Fruit fly (Drosophila melanogaster) whole organism, embryonic: Measurements from ENCODE around the gene CG43339.

ENCODE experiments used
- Ada2b ChIP-seq: fragments of 200-800 bp; sonication (Bioruptor generic); IDR thresholded peaks from 2 replicates; pipeline ENCODE4 v1.3.6; 2022; ENCODE audit warnings: missing biosample characterization, missing genetic modification characterization
- Atf-2 ChIP-seq: fragments of 200-800 bp; sonication (Bioruptor generic); optimal IDR thresholded peaks from 2 replicates; lab custom pipeline; 2016; ENCODE audit warnings: missing biosample characterization, missing genetic modification characterization
- Atf3 ChIP-seq: fragments of 200-800 bp; sonication (Bioruptor generic); optimal IDR thresholded peaks from 3 replicates; lab custom pipeline; 2016; ENCODE audit warnings: missing biosample characterization, missing genetic modification characterization
- BEAF-32 ChIP-seq: fragments of 200-800 bp; sonication (Bioruptor generic); optimal IDR thresholded peaks from 3 replicates; lab custom pipeline; 2017; ENCODE audit warnings: missing biosample characterization, missing genetic modification characterization, mild to moderate bottlenecking, moderate library complexity, missing genetic modification reagents
- CG10274 ChIP-seq: fragments of 200-800 bp; sonication (Bioruptor generic); optimal IDR thresholded peaks from 3 replicates; lab custom pipeline; 2017; ENCODE audit warnings: missing biosample characterization, mild to moderate bottlenecking, missing genetic modification characterization
- CG11456 ChIP-seq: fragments of 200-800 bp; sonication (Bioruptor generic); IDR thresholded peaks from 3 replicates; pipeline ENCODE4 v1.3.6; 2022; ENCODE audit warnings: missing biosample characterization, missing genetic modification characterization
- CG13123 ChIP-seq: fragments of 200-800 bp; sonication (Bioruptor generic); optimal IDR thresholded peaks from 2 replicates; lab custom pipeline; 2016; ENCODE audit warnings: missing biosample characterization, missing genetic modification characterization
- CG1529 ChIP-seq: fragments of 200-800 bp; sonication (Bioruptor generic); optimal IDR thresholded peaks from 3 replicates; lab custom pipeline; 2018; ENCODE audit warnings: missing biosample characterization, missing genetic modification characterization
- CG16815 ChIP-seq: fragments of 200-800 bp; sonication (Bioruptor generic); optimal IDR thresholded peaks from 3 replicates; lab custom pipeline; 2017; ENCODE audit warnings: missing biosample characterization, mild to moderate bottlenecking, missing genetic modification characterization
- CG18619 ChIP-seq: fragments of 200-800 bp; sonication (Bioruptor generic); optimal IDR thresholded peaks from 3 replicates; lab custom pipeline; 2017; ENCODE audit warnings: missing biosample characterization, mild to moderate bottlenecking, missing genetic modification characterization
- CG4282 ChIP-seq: fragments of 200-800 bp; sonication (Bioruptor generic); optimal IDR thresholded peaks from 2 replicates; lab custom pipeline; 2016; ENCODE audit warnings: missing biosample characterization, missing genetic modification characterization
- CG6272 ChIP-seq: fragments of 200-800 bp; sonication (Bioruptor generic); IDR thresholded peaks from 2 replicates; pipeline ENCODE4 v1.3.6; 2022; ENCODE audit warnings: missing biosample characterization, missing genetic modification characterization
- CG6813 ChIP-seq: fragments of 200-800 bp; sonication (Bioruptor generic); optimal IDR thresholded peaks from 2 replicates; lab custom pipeline; 2017; ENCODE audit warnings: missing biosample characterization, missing genetic modification characterization, mild to moderate bottlenecking, moderate library complexity, missing genetic modification reagents
- CG6854 ChIP-seq: fragments of 200-800 bp; sonication (Bioruptor generic); optimal IDR thresholded peaks from 3 replicates; lab custom pipeline; 2017; ENCODE audit warnings: missing biosample characterization, mild to moderate bottlenecking, missing genetic modification characterization
- CG7987 ChIP-seq: fragments of 200-800 bp; sonication (Bioruptor generic); optimal IDR thresholded peaks from 2 replicates; lab custom pipeline; 2018; ENCODE audit warnings: missing biosample characterization, mild to moderate bottlenecking, missing genetic modification characterization, moderate library complexity
- CG9215 ChIP-seq: fragments of 200-800 bp; sonication (Bioruptor generic); IDR thresholded peaks from 2 replicates; pipeline ENCODE4 v1.3.6; 2022; ENCODE audit warnings: missing biosample characterization, missing genetic modification characterization
- CG9932 ChIP-seq: fragments of 200-800 bp; sonication (Bioruptor generic); IDR thresholded peaks from 2 replicates; pipeline ENCODE4 v1.3.6; 2022; ENCODE audit warnings: missing biosample characterization, missing genetic modification characterization
- Dll ChIP-seq: fragments of 200-800 bp; sonication (Bioruptor generic); IDR thresholded peaks from 4 replicates; pipeline ENCODE4 v1.3.6; 2022; ENCODE audit warnings: missing biosample characterization, missing genetic modification characterization; ENCODE audit not compliant: partially characterized antibody
- Fer2 ChIP-seq: fragments of 200-800 bp; sonication (Bioruptor generic); optimal IDR thresholded peaks from 2 replicates; lab custom pipeline; 2018; ENCODE audit warnings: missing biosample characterization, mild to moderate bottlenecking, missing genetic modification characterization, moderate library complexity
- Hr39 ChIP-seq: fragments of >200 bp; optimal IDR thresholded peaks from 2 replicates; lab custom pipeline; 2017
- Lhr ChIP-seq: fragments of 200-800 bp; sonication (Bioruptor generic); optimal IDR thresholded peaks from 3 replicates; lab custom pipeline; 2017; ENCODE audit warnings: mild to moderate bottlenecking, missing biosample characterization, missing genetic modification reagents, missing genetic modification characterization
- Lpt ChIP-seq: fragments of >200 bp; optimal IDR thresholded peaks from 2 replicates; lab custom pipeline; 2018; ENCODE audit warnings: missing biosample characterization, missing genetic modification characterization
- Nf-YB ChIP-seq: fragments of 200-800 bp; sonication (Bioruptor generic); optimal IDR thresholded peaks from 3 replicates; lab custom pipeline; 2019; ENCODE audit warnings: missing biosample characterization, mild to moderate bottlenecking, missing genetic modification characterization, moderate library complexity
- NfI ChIP-seq: fragments of 200-800 bp; sonication (Bioruptor generic); optimal IDR thresholded peaks from 3 replicates; lab custom pipeline; 2018; ENCODE audit warnings: missing biosample characterization, mild to moderate bottlenecking, missing genetic modification characterization, moderate library complexity
- Sry-β ChIP-seq: fragments of 200-800 bp; sonication (Bioruptor generic); optimal IDR thresholded peaks from 2 replicates; lab custom pipeline; 2018; ENCODE audit warnings: missing biosample characterization, mild to moderate bottlenecking, missing genetic modification characterization, moderate library complexity
- abd-A ChIP-seq: fragments of 200-800 bp; sonication (Bioruptor generic); optimal IDR thresholded peaks from 3 replicates; lab custom pipeline; 2019; ENCODE audit warnings: missing biosample characterization, mild to moderate bottlenecking, missing genetic modification characterization, moderate library complexity
- amos ChIP-seq: fragments of 200-800 bp; sonication (Bioruptor generic); IDR thresholded peaks from 2 replicates; pipeline ENCODE4 v1.3.6; 2022; ENCODE audit warnings: missing biosample characterization, missing genetic modification characterization; ENCODE audit not compliant: partially characterized antibody
- bab2 ChIP-seq: fragments of 200-800 bp; sonication (Bioruptor generic); optimal IDR thresholded peaks from 2 replicates; lab custom pipeline; 2016; ENCODE audit warnings: missing biosample characterization, missing genetic modification characterization
- corto ChIP-seq: fragments of 200-800 bp; sonication (Bioruptor generic); optimal IDR thresholded peaks from 2 replicates; lab custom pipeline; 2016; ENCODE audit warnings: missing biosample characterization, mild to moderate bottlenecking, missing genetic modification characterization, moderate library complexity
- danr ChIP-seq: fragments of 200-800 bp; sonication (Bioruptor generic); IDR thresholded peaks from 2 replicates; pipeline ENCODE4 v1.3.6; 2022; ENCODE audit warnings: missing biosample characterization, missing genetic modification characterization
- eyg ChIP-seq: fragments of 200-800 bp; sonication (Bioruptor generic); optimal IDR thresholded peaks from 3 replicates; lab custom pipeline; 2016; ENCODE audit warnings: missing biosample characterization, missing genetic modification characterization
- fru ChIP-seq: fragments of >200 bp; optimal IDR thresholded peaks from 2 replicates; lab custom pipeline; 2017
- gfzf ChIP-seq: fragments of 200-800 bp; sonication (Bioruptor generic); optimal IDR thresholded peaks from 2 replicates; lab custom pipeline; 2016; ENCODE audit warnings: missing biosample characterization, mild to moderate bottlenecking, missing genetic modification characterization, moderate library complexity
- gsb-n ChIP-seq: fragments of 200-800 bp; sonication (Bioruptor generic); optimal IDR thresholded peaks from 3 replicates; lab custom pipeline; 2018; ENCODE audit warnings: missing biosample characterization, mild to moderate bottlenecking, missing genetic modification characterization
- her ChIP-seq: fragments of 200-800 bp; sonication (Bioruptor generic); optimal IDR thresholded peaks from 2 replicates; lab custom pipeline; 2016; ENCODE audit warnings: missing biosample characterization, missing genetic modification characterization
- jumu ChIP-seq: fragments of 200-800 bp; sonication (Bioruptor generic); optimal IDR thresholded peaks from 3 replicates; lab custom pipeline; 2016; ENCODE audit warnings: missing biosample characterization, missing genetic modification characterization
- klu ChIP-seq: fragments of 200-800 bp; sonication (Bioruptor generic); IDR thresholded peaks from 2 replicates; pipeline ENCODE4 v1.3.6; 2022; ENCODE audit warnings: missing biosample characterization, missing genetic modification characterization
- lov ChIP-seq, 2 experiments: fragments of 200-800 bp in 1 of 2; fragments of >200 bp in 1 of 2; sonication (Bioruptor generic) in 1 of 2; IDR thresholded peaks in 1 of 2; optimal IDR thresholded peaks in 1 of 2; 2 replicates in 1 of 2; 3 replicates in 1 of 2; pipeline versions ENCODE4 v1.3.6 to Lab custom; 2017 to 2022; ENCODE audit warnings: missing biosample characterization in 1 of 2, missing genetic modification characterization in 1 of 2
- mirr ChIP-seq: fragments of 200-800 bp; sonication (Bioruptor generic); optimal IDR thresholded peaks from 3 replicates; lab custom pipeline; 2018; ENCODE audit warnings: missing biosample characterization, mild to moderate bottlenecking, missing genetic modification characterization
- nau ChIP-seq: fragments of 200-800 bp; sonication (Bioruptor generic); optimal IDR thresholded peaks from 3 replicates; lab custom pipeline; 2017; ENCODE audit warnings: missing biosample characterization, mild to moderate bottlenecking, missing genetic modification characterization, missing genetic modification reagents
- p53 ChIP-seq: fragments of 200-800 bp; sonication (Bioruptor generic); optimal IDR thresholded peaks from 2 replicates; lab custom pipeline; 2016; ENCODE audit warnings: missing biosample characterization, missing genetic modification characterization
- pfk ChIP-seq: fragments of 200-800 bp; sonication (Bioruptor generic); optimal IDR thresholded peaks from 2 replicates; lab custom pipeline; 2018; ENCODE audit warnings: missing biosample characterization, mild to moderate bottlenecking, missing genetic modification characterization, moderate library complexity
- ranshi ChIP-seq: fragments of 200-800 bp; sonication (Bioruptor generic); IDR thresholded peaks from 2 replicates; pipeline ENCODE4 v1.3.6; 2022; ENCODE audit warnings: missing biosample characterization, missing genetic modification characterization
- ro ChIP-seq: fragments of 200-800 bp; sonication (Bioruptor generic); IDR thresholded peaks from 2 replicates; pipeline ENCODE4 v1.3.6; 2022; ENCODE audit warnings: missing biosample characterization, missing genetic modification characterization
- row ChIP-seq: fragments of 200-800 bp; sonication (Bioruptor generic); IDR thresholded peaks from 3 replicates; pipeline ENCODE4 v1.3.6; 2022; ENCODE audit warnings: missing biosample characterization, missing genetic modification characterization
- sug ChIP-seq: fragments of 200-800 bp; optimal IDR thresholded peaks from 2 replicates; lab custom pipeline; 2019; ENCODE audit warnings: missing biosample characterization, mild to moderate bottlenecking, missing genetic modification characterization, moderate library complexity
- ttk ChIP-seq: fragments of 200-800 bp; sonication (Bioruptor generic); IDR thresholded peaks from 2 replicates; pipeline ENCODE4 v2.1.2; 2022; ENCODE audit warnings: missing biosample characterization, missing genetic modification characterization
- unc-4 ChIP-seq: fragments of 200-800 bp; sonication (Bioruptor generic); IDR thresholded peaks from 2 replicates; pipeline ENCODE4 v1.3.6; 2022; ENCODE audit warnings: missing biosample characterization, missing genetic modification characterization; ENCODE audit not compliant: partially characterized antibody
- vvl ChIP-seq: fragments of 200-800 bp; sonication (Bioruptor generic); IDR thresholded peaks from 2 replicates; pipeline ENCODE4 v1.3.6; 2022; ENCODE audit warnings: missing biosample characterization, missing genetic modification characterization
- wdn ChIP-seq: fragments of 200-800 bp; sonication (Bioruptor generic); IDR thresholded peaks from 2 replicates; pipeline ENCODE4 v1.3.6; 2022; ENCODE audit warnings: missing biosample characterization, missing genetic modification characterization

The CG43339 gene

dm6 chr2L:18708239-18708891, 35.3 kb upstream of the CG43339 start, which contains the start of the genes Faf2 and Grip71 (continued):
- no peak for TF ChIP-seq Hr39 (lab: Kevin White, UChicago)
- TF ChIP-seq CG16815 (GFP tag; lab: Kevin White, UChicago): peak; percentile 95
- peak; percentile 96 for TF ChIP-seq CG6272 (GFP tag; lab: Robert Waterston, UW)
- TF ChIP-seq NfI (GFP tag; lab: Kevin White, UChicago): peak; percentile 92
- TF ChIP-seq Atf3 (GFP tag; lab: Kevin White, UChicago): peak; percentile 82
- peak; percentile 96 for TF ChIP-seq ttk (GFP tag; lab: Robert Waterston, UW)
- peak; percentile 14 for TF ChIP-seq CG4282
- TF ChIP-seq row: peak; percentile 97
- peak; percentile 73 for TF ChIP-seq CG7987 (GFP tag; lab: Kevin White, UChicago)
- TF ChIP-seq sug (tag; lab: Kevin White, UChicago): peak; percentile 87
- peak; percentile 91 for TF ChIP-seq Lhr (GFP tag; lab: Kevin White, UChicago)
- no peak for TF ChIP-seq fru (lab: Kevin White, UChicago)
- TF ChIP-seq wdn (GFP tag; lab: Robert Waterston, UW): peak; percentile 93
- TF ChIP-seq lov (optimal IDR thresholded peaks at IDR 0.05; lab: Kevin White, UChicago): no peak
- peak; percentile 78 for TF ChIP-seq lov (GFP tag; IDR thresholded peaks at IDR 0.05; lab: Robert Waterston, UW)
- TF ChIP-seq mirr: peak; percentile 63
- TF ChIP-seq her (GFP tag; lab: Kevin White, UChicago): no peak
- peak; percentile 19 for TF ChIP-seq nau (GFP tag; lab: Kevin White, UChicago)
- peak; percentile 58 for TF ChIP-seq CG1529 (GFP tag; lab: Kevin White, UChicago)
- TF ChIP-seq gsb-n: peak; percentile 85
- TF ChIP-seq CG18619 (GFP tag; lab: Kevin White, UChicago): peak; percentile 82
- TF ChIP-seq CG13123 (GFP tag; lab: Kevin White, UChicago): peak; percentile 87
- TF ChIP-seq CG9215: peak; percentile 92
- peak; percentile 79 for TF ChIP-seq BEAF-32
- no peak for TF ChIP-seq CG6813
- no peak for TF ChIP-seq pfk (GFP tag; lab: Kevin White, UChicago)
- peak; percentile 36 for TF ChIP-seq p53 (GFP tag; lab: Kevin White, UChicago)
- TF ChIP-seq bab2 (GFP tag; lab: Kevin White, UChicago): peak; percentile 89
- TF ChIP-seq eyg: peak; percentile 26
- peak; percentile 80 for TF ChIP-seq Atf-2 (GFP tag; lab: Kevin White, UChicago)
- TF ChIP-seq Fer2 (tag; lab: Kevin White, UChicago): peak; percentile 81
- peak; percentile 89; the same call in 1 of the 2 replicates for TF ChIP-seq danr (GFP tag; lab: Robert Waterston, UW)
- TF ChIP-seq CG10274 (GFP tag; lab: Kevin White, UChicago): peak; percentile 52
- peak; percentile 59 for TF ChIP-seq Nf-YB (GFP tag; lab: Kevin White, UChicago)
- peak; percentile 47; the same call in 1 of the 2 replicates for TF ChIP-seq amos (GFP tag; lab: Robert Waterston, UW)
- TF ChIP-seq Sry-β (GFP tag; lab: Kevin White, UChicago): peak; percentile 55
- peak; percentile 93 for TF ChIP-seq klu
- no peak for TF ChIP-seq abd-A
- TF ChIP-seq Dll (GFP tag; lab: Robert Waterston, UW): peak; percentile 59; the same call in 3 of the 4 replicates
- peak; percentile 96 for TF ChIP-seq CG9932 (GFP tag; lab: Robert Waterston, UW)
- peak; percentile 65 for TF ChIP-seq corto
- peak; percentile 92 for TF ChIP-seq Ada2b (GFP tag; lab: Robert Waterston, UW)
- TF ChIP-seq ranshi: peak; percentile 95
- TF ChIP-seq ro (GFP tag; lab: Robert Waterston, UW): peak; percentile 85
- TF ChIP-seq gfzf: peak; percentile 86
- TF ChIP-seq CG11456 (GFP tag; lab: Robert Waterston, UW): peak; percentile 96
- TF ChIP-seq unc-4 (GFP tag; lab: Robert Waterston, UW): peak; percentile 59; the same call in 1 of the 2 replicates
- no peak for TF ChIP-seq CG6854 (GFP tag; lab: Kevin White, UChicago)
- TF ChIP-seq Lpt (GFP tag; lab: Kevin White, UChicago): no peak
- TF ChIP-seq vvl (GFP tag; lab: Robert Waterston, UW): peak; percentile 96
- peak; percentile 80 for TF ChIP-seq jumu (GFP tag; lab: Kevin White, UChicago)
